Worm (Caenorhabditis elegans): Measurements from ENCODE around the gene cnc-3.

DNA sequence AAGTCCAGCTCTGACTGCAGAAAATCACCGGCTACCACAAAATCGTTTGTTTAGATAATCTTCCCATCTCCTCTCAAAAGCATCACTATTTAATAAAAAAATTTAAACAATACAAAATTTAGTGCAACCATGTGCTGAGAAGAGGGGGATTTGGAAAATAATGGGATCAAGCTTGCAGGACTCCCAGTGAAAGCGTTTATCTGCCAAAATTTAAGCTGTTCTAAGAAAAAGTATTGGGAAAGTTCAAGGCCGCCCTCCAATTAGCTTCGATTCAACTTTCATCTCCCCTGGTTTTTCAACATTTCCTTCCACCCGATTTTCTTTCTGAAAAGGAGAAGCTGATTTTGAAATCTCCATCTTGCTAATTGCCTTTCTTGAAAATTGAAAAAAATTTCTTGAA is 39.7 kb upstream of the cnc-3 start:
- TF ChIP-seq skn-1 (tag; optimal IDR thresholded peaks at IDR 0.05): no peak
- no peak for TF ChIP-seq nhr-11 (tag; optimal IDR thresholded peaks at IDR 0.05)
- no peak for TF ChIP-seq ztf-11 (tag; optimal IDR thresholded peaks at IDR 0.05)
- TF ChIP-seq unc-39 (tag; optimal IDR thresholded peaks at IDR 0.05): no peak
